Worm (Caenorhabditis elegans): Measurements from ENCODE around the gene F01F1.2.

F01F1.2 gene

DNA sequence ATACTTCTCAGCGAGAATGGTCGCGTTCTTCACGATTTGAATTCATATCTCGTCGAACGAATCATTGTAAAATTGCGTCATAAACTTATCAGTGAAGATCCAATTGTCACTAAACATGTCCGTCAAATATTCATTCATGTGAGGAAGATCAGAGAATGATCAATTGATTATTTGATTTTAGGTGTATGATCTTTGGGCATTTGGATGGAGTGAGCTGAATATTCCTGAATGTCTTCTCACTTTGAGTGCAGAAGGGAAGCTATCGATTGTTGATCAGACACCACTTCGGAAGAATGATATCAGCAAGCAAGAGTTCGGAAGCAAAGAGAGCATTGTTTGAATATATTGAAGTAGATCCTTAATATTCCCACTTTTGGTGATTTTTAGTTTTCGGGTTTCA lies 4.1 kb upstream of the F01F1.2 start (continued):
- peak in 1 of 2 experiments; percentile 31 for TF ChIP-seq mdl-1 (tag; optimal IDR thresholded peaks at IDR 0.05)
- no peak for TF ChIP-seq ces-1 (GFP tag; optimal IDR thresholded peaks at IDR 0.05)
- peak; percentile 42 for TF ChIP-seq mes-2 (tag; optimal IDR thresholded peaks at IDR 0.05; ENCODE audit: poor library complexity, severe bottlenecking)
- no peak for TF ChIP-seq mxl-3 (GFP tag; optimal IDR thresholded peaks at IDR 0.05)
- peak; percentile 37 for TF ChIP-seq Y5F2A.4 (GFP tag; optimal IDR thresholded peaks at IDR 0.05)
- TF ChIP-seq lin-1 (GFP tag; IDR thresholded peaks at IDR 0.05), result no peak
- peak; percentile 92 for TF ChIP-seq aha-1 (tag)
- TF ChIP-seq dpl-1 (GFP tag; optimal IDR thresholded peaks at IDR 0.05), result peak; percentile 11
- peak; percentile 74 for TF ChIP-seq T20F7.1 (GFP tag; optimal IDR thresholded peaks at IDR 0.05)
- TF ChIP-seq ztf-11 (tag; optimal IDR thresholded peaks at IDR 0.05), result no peak

DNA sequence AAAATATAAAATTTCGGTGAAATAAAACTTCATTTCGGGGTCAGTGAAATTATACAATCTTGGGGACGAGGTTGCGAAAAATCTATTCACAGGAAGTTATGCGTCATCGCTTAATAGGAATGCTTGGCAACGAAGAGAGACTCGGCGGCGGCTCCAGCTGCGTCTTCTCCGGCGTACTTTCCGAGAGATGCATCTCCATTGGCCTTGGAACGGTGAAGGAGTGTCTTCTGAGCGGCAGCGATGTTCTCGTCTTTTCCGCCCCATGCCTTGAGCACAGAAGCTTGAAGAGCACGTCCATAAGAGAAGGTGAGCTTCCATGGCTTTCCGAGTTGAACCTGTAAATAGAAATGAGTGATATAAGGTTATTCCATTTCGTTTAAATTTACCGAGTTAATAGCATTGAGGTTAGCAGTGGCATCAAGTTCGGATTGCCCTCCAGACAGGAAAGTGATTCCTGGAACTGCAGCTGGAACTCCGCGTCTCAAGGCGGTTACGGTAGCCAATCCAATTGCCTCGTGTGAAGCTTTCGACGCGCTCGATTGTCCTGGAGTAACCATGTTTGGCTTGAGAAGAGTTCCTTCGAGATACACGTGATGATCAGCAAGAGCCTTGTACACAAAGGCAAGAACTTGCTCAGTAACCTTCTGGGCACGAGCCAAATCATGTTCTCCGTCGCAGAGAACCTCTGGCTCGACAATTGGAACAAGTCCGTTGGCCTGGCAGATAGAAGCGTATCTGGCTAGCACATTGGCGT lies 3.5 kb upstream of the F01F1.2 start:
- TF ChIP-seq egl-43 (GFP tag; IDR thresholded peaks at IDR 0.05) (no peak), lin-15B (tag; optimal IDR thresholded peaks at IDR 0.05) (no peak), set-16 (GFP tag; IDR thresholded peaks at IDR 0.05) (peak; percentile 67), hlh-30 (tag; optimal IDR thresholded peaks at IDR 0.05; ENCODE audit: insufficient read depth) (no peak), T20F7.1 (GFP tag; optimal IDR thresholded peaks at IDR 0.05) (peak; percentile 12), dmd-6 (GFP tag; IDR thresholded peaks at IDR 0.05) (no peak), snpc-4 (tag; optimal IDR thresholded peaks at IDR 0.05) (no peak), nhr-111 (GFP tag; optimal IDR thresholded peaks at IDR 0.05) (no peak), R02D3.7 (tag; optimal IDR thresholded peaks at IDR 0.05) (no peak), zip-2 (tag; optimal IDR thresholded peaks at IDR 0.05) (no peak), cey-2 (tag; optimal IDR thresholded peaks at IDR 0.05; ENCODE audit: borderline replicate concordance, insufficient read depth) (no peak), lin-13 (GFP tag; optimal IDR thresholded peaks at IDR 0.05) (no peak), ztf-7 (tag; optimal IDR thresholded peaks at IDR 0.05) (no peak), ceh-28 (tag; optimal IDR thresholded peaks at IDR 0.05) (no peak), php-3 (GFP tag; IDR thresholded peaks at IDR 0.05) (0 out of 2 replicates have a peak, but pooled peaks have one; percentile 8), D1046.2 (GFP tag; IDR thresholded peaks at IDR 0.05) (0 out of 2 replicates have a peak, but pooled peaks have one; percentile 47), dmd-8 (GFP tag; IDR thresholded peaks at IDR 0.05) (no peak), ceh-20 (GFP tag; IDR thresholded peaks at IDR 0.05) (no peak), zag-1 (tag; optimal IDR thresholded peaks at IDR 0.05) (no peak), dve-1 (tag; optimal IDR thresholded peaks at IDR 0.05; ENCODE audit: insufficient read depth) (no peak), ceh-82 (tag; optimal IDR thresholded peaks at IDR 0.05) (no peak), Y5F2A.4 (GFP tag; optimal IDR thresholded peaks at IDR 0.05) (no peak), zfp-3 (GFP tag; conservative IDR thresholded peaks at IDR 0.05) (no peak), T26A8.4 (GFP tag; IDR thresholded peaks at IDR 0.05) (no peak), hif-1 (tag; optimal IDR thresholded peaks at IDR 0.05) (no peak), F37D6.2 (tag; optimal IDR thresholded peaks at IDR 0.05) (no peak), pqm-1 (tag; optimal IDR thresholded peaks at IDR 0.05) (no peak), sdz-12 (GFP tag; optimal IDR thresholded peaks at IDR 0.05) (no peak), aha-1 (tag) (peak; percentile 94), lin-1 (GFP tag; IDR thresholded peaks at IDR 0.05) (no peak), lir-3 (tag; optimal IDR thresholded peaks at IDR 0.05) (no peak), ama-1 (optimal IDR thresholded peaks at IDR 0.05) (no peak), jun-1 (tag; optimal IDR thresholded peaks at IDR 0.05) (no peak), dpl-1 (GFP tag; optimal IDR thresholded peaks at IDR 0.05) (no peak), skn-1 (tag; optimal IDR thresholded peaks at IDR 0.05) (peak; percentile 22), nhr-42 (GFP tag; IDR thresholded peaks at IDR 0.05) (0 out of 2 replicates have a peak, but pooled peaks have one; percentile 5), tag-97 (GFP tag; IDR thresholded peaks at IDR 0.05) (no peak)
